Fruit fly (Drosophila melanogaster) whole organism: ENCODE data around the gene CG11601.

Source experiments
- Dll ChIP-seq: fragments of >200 bp; optimal IDR thresholded peaks from 2 replicates; lab custom pipeline; 2017
- psq ChIP-seq: fragments of >200 bp; optimal IDR thresholded peaks from 2 replicates; lab custom pipeline; 2017
- usp ChIP-seq: fragments of >200 bp; optimal IDR thresholded peaks from 2 replicates; lab custom pipeline; 2017; ENCODE audit warnings: missing biosample characterization, missing genetic modification characterization, mixed read lengths

DNA sequence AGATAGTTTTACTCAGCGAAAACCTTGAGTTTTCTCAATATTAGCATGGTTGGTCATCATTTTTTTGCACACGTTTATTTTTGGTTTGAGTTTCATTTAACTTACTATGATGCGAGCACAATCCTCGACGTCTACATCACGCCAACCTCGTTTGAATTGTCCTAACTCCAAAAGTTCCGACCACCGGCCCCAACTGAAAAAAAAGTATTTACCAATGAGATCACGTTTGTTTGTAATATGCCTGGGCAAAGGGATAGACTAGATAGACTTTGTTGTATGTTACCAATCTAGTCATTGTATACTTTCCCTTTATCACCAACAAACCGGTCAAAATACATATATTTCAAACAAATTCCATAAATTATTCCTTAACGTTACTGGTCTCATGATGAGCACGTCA, 50.9 kb downstream of the CG11601 start, which contains the start of gene CG13693:
- TF ChIP-seq usp (GFP tag; lab: Kevin White, UChicago) (no peak), Dll (no peak), psq (lab: Kevin White, UChicago) (no peak)
